Comparison of ENCODE assay signal across 3 worm cellular contexts in genomic region chrV:10807862-10808327, ce11.
A peak's percentile ranks its signal among the peaks of the same experiment; 100 is the strongest.
TF ChIP-seq lines count a peak whose summit lies in the region.

plrg-1 (minus strand) TSS chrV:10807912.

TF ChIP-seq in whole organism, L1 larva, 84 proteins besides CTCF, POLR2A, EP300 and RAD21 (continued from another document and continues in another):
- TF ChIP-seq nhr-47 (tag; optimal IDR thresholded peaks at IDR 0.05; lab: Kevin White, UChicago) (peak; percentile 89), lin-15B (tag; optimal IDR thresholded peaks at IDR 0.05; lab: Kevin White, UChicago) (peak; percentile 87), rnt-1 (tag; optimal IDR thresholded peaks at IDR 0.05; lab: Kevin White, UChicago) (peak; percentile 96), snpc-4 (tag; optimal IDR thresholded peaks at IDR 0.05; lab: Kevin White, UChicago) (peak; percentile 90), C16A3.4 (tag; optimal IDR thresholded peaks at IDR 0.05; lab: Kevin White, UChicago) (peak; percentile 87), zag-1 (tag; optimal IDR thresholded peaks at IDR 0.05; lab: Kevin White, UChicago) (no peak), elt-2 (tag; optimal IDR thresholded peaks at IDR 0.05; lab: Kevin White, UChicago) (peak; percentile 79), elt-3 (tag; optimal IDR thresholded peaks at IDR 0.05; lab: Kevin White, UChicago) (peak in 3 of 6 experiments; percentile 7 to 68 (median 47)), lir-3 (tag; optimal IDR thresholded peaks at IDR 0.05; lab: Kevin White, UChicago; ENCODE audit: poor library complexity) (peak; percentile 83), nhr-237 (tag; optimal IDR thresholded peaks at IDR 0.05; lab: Kevin White, UChicago) (peak; percentile 57), hpl-2 (GFP tag; optimal IDR thresholded peaks at IDR 0.05; lab: Kevin White, UChicago) (peak; percentile 43), nhr-84 (tag; optimal IDR thresholded peaks at IDR 0.05; lab: Kevin White, UChicago) (no peak), pqm-1 (tag; optimal IDR thresholded peaks at IDR 0.05; lab: Kevin White, UChicago) (no peak), ceh-63 (GFP tag; optimal IDR thresholded peaks at IDR 0.05; lab: Kevin White, UChicago) (peak; percentile 45), efl-3 (GFP tag; optimal IDR thresholded peaks at IDR 0.05; lab: Kevin White, UChicago) (no peak), Y116A8C.19 (tag; optimal IDR thresholded peaks at IDR 0.05; lab: Kevin White, UChicago; ENCODE audit: borderline replicate concordance) (no peak), unc-30 (tag; optimal IDR thresholded peaks at IDR 0.05; lab: Kevin White, UChicago) (no peak), nhr-19 (GFP tag; conservative IDR thresholded peaks at IDR 0.05; lab: Robert Waterston, UW) (peak; percentile 93), efl-1 (optimal IDR thresholded peaks at IDR 0.05; lab: Kevin White, UChicago) (peak; percentile 80 to 86), efl-1 (GFP tag; optimal IDR thresholded peaks at IDR 0.05 in 1 of 2; lab: Kevin White, UChicago) (peak; percentile 79 to 98), nhr-20 (tag; optimal IDR thresholded peaks at IDR 0.05; lab: Kevin White, UChicago) (peak; percentile 91), egl-27 (tag; optimal IDR thresholded peaks at IDR 0.05; lab: Kevin White, UChicago) (peak in 1 of 2 experiments; percentile 48), irx-1 (tag; optimal IDR thresholded peaks at IDR 0.05; lab: Kevin White, UChicago) (peak; percentile 75), ceh-88 (GFP tag; IDR thresholded peaks at IDR 0.05; lab: Robert Waterston, UW) (peak; percentile 68), ces-1 (GFP tag; optimal IDR thresholded peaks at IDR 0.05; lab: Kevin White, UChicago) (peak; percentile 14), sptf-1 (tag; optimal IDR thresholded peaks at IDR 0.05; lab: Kevin White, UChicago) (no peak), unc-130 (tag; optimal IDR thresholded peaks at IDR 0.05; lab: Kevin White, UChicago) (peak; percentile 97), lin-13 (GFP tag; optimal IDR thresholded peaks at IDR 0.05; lab: Kevin White, UChicago) (peak; percentile 81), skn-1 (tag; optimal IDR thresholded peaks at IDR 0.05; lab: Kevin White, UChicago) (peak; percentile 90), fkh-8 (tag; optimal IDR thresholded peaks at IDR 0.05; lab: Kevin White, UChicago) (peak; percentile 72), ama-1 (optimal IDR thresholded peaks at IDR 0.05; lab: Kevin White, UChicago) (peak; percentile 26), lin-35 (GFP tag; optimal IDR thresholded peaks at IDR 0.05; lab: Kevin White, UChicago) (peak; percentile 76 to 86), lin-39 (tag; optimal IDR thresholded peaks at IDR 0.05; lab: Kevin White, UChicago) (peak; percentile 80), mdl-1 (tag; optimal IDR thresholded peaks at IDR 0.05; lab: Kevin White, UChicago) (peak in 1 of 2 experiments; percentile 78), snu-23 (GFP tag; optimal IDR thresholded peaks at IDR 0.05; lab: Kevin White, UChicago) (peak; percentile 90), unc-98 (GFP tag; IDR thresholded peaks at IDR 0.05; lab: Robert Waterston, UW) (peak; percentile 52; the same call in 1 of the 2 replicates), fkh-4 (tag; optimal IDR thresholded peaks at IDR 0.05; lab: Kevin White, UChicago; ENCODE audit: borderline replicate concordance) (peak; percentile 45), ceh-8 (GFP tag; optimal IDR thresholded peaks at IDR 0.05; lab: Kevin White, UChicago) (peak; percentile 83), dpl-1 (GFP tag; optimal IDR thresholded peaks at IDR 0.05; lab: Kevin White, UChicago) (peak; percentile 73 to 82 (median 81)), isw-1 (GFP tag; IDR thresholded peaks at IDR 0.05; lab: Robert Waterston, UW) (peak; percentile 85), nhr-85 (tag; lab: Kevin White, UChicago) (peak; percentile 92), mef-2 (tag; optimal IDR thresholded peaks at IDR 0.05; lab: Kevin White, UChicago) (no peak), aly-2 (tag; optimal IDR thresholded peaks at IDR 0.05; lab: Kevin White, UChicago) (peak; percentile 51)

TF ChIP-seq in whole organism, L3 larva, 47 proteins besides CTCF, POLR2A, EP300 and RAD21 (continued from another document):
- TF ChIP-seq egl-5 (tag; optimal IDR thresholded peaks at IDR 0.05; lab: Kevin White, UChicago) (peak; percentile 92), nhr-43 (tag; optimal IDR thresholded peaks at IDR 0.05; lab: Kevin White, UChicago; ENCODE audit: poor library complexity, severe bottlenecking) (peak; percentile 96), eor-1 (tag; optimal IDR thresholded peaks at IDR 0.05; lab: Kevin White, UChicago) (no peak), pqm-1 (tag; optimal IDR thresholded peaks at IDR 0.05; lab: Kevin White, UChicago) (peak; percentile 47), lsy-12 (tag; optimal IDR thresholded peaks at IDR 0.05; lab: Kevin White, UChicago) (peak; percentile 82), skn-1 (tag; optimal IDR thresholded peaks at IDR 0.05; lab: Kevin White, UChicago) (peak; percentile 66), mdl-1 (tag; optimal IDR thresholded peaks at IDR 0.05; lab: Kevin White, UChicago) (peak; percentile 6), elt-3 (tag; optimal IDR thresholded peaks at IDR 0.05; lab: Kevin White, UChicago) (peak in 1 of 3 experiments; percentile 21), egl-27 (tag; optimal IDR thresholded peaks at IDR 0.05; lab: Kevin White, UChicago) (peak; percentile 41), lin-39 (tag; optimal IDR thresholded peaks at IDR 0.05; lab: Kevin White, UChicago) (peak; percentile 89), R02D3.7 (tag; optimal IDR thresholded peaks at IDR 0.05; lab: Kevin White, UChicago) (peak; percentile 74), zag-1 (tag; optimal IDR thresholded peaks at IDR 0.05; lab: Kevin White, UChicago) (peak; percentile 54), mml-1 (tag; optimal IDR thresholded peaks at IDR 0.05; lab: Kevin White, UChicago) (no peak), nhr-23 (tag; optimal IDR thresholded peaks at IDR 0.05; lab: Kevin White, UChicago) (peak; percentile 94), elt-2 (tag; optimal IDR thresholded peaks at IDR 0.05; lab: Kevin White, UChicago) (peak; percentile 79), sea-2 (GFP tag; optimal IDR thresholded peaks at IDR 0.05; lab: Kevin White, UChicago) (no peak), nhr-67 (tag; optimal IDR thresholded peaks at IDR 0.05; lab: Kevin White, UChicago) (peak; percentile 36), jun-1 (tag; optimal IDR thresholded peaks at IDR 0.05; lab: Kevin White, UChicago) (peak; percentile 71), fkh-2 (tag; optimal IDR thresholded peaks at IDR 0.05; lab: Kevin White, UChicago) (no peak), ceh-82 (tag; optimal IDR thresholded peaks at IDR 0.05; lab: Kevin White, UChicago) (peak; percentile 72), ceh-16 (tag; optimal IDR thresholded peaks at IDR 0.05; lab: Kevin White, UChicago) (no peak), nhr-77 (tag; optimal IDR thresholded peaks at IDR 0.05; lab: Kevin White, UChicago) (peak; percentile 17), nhr-237 (tag; optimal IDR thresholded peaks at IDR 0.05; lab: Kevin White, UChicago) (no peak), hmg-11 (tag; optimal IDR thresholded peaks at IDR 0.05; lab: Kevin White, UChicago) (peak; percentile 93), ama-1 (optimal IDR thresholded peaks at IDR 0.05; lab: Kevin White, UChicago) (no peak), unc-62 (GFP tag; optimal IDR thresholded peaks at IDR 0.05; lab: Kevin White, UChicago) (peak; percentile 66), nhr-76 (tag; optimal IDR thresholded peaks at IDR 0.05; lab: Kevin White, UChicago) (peak; percentile 56), fos-1 (tag; optimal IDR thresholded peaks at IDR 0.05; lab: Kevin White, UChicago) (no peak)

TF ChIP-seq in whole organism, young adult, 124 proteins besides CTCF, POLR2A, EP300 and RAD21 (continued from another document and continues in another):
- TF ChIP-seq ztf-18 (tag; optimal IDR thresholded peaks at IDR 0.05; lab: Kevin White, UChicago) (peak; percentile 73), sptf-2 (GFP tag; optimal IDR thresholded peaks at IDR 0.05; lab: Kevin White, UChicago) (no peak), him-1 (tag; optimal IDR thresholded peaks at IDR 0.05; lab: Kevin White, UChicago) (peak; percentile 47), hlh-26 (GFP tag; conservative IDR thresholded peaks at IDR 0.05; lab: Robert Waterston, UW) (no peak), F57C9.4 (tag; optimal IDR thresholded peaks at IDR 0.05; lab: Kevin White, UChicago) (no peak), Y53G8AR.9 (GFP tag; conservative IDR thresholded peaks at IDR 0.05; lab: Robert Waterston, UW) (peak; percentile 85), lsl-1 (GFP tag; optimal IDR thresholded peaks at IDR 0.05; lab: Kevin White, UChicago) (peak; percentile 74), nfyb-1 (GFP tag; IDR thresholded peaks at IDR 0.05; lab: Robert Waterston, UW) (peak; percentile 92), unc-62 (GFP tag; optimal IDR thresholded peaks at IDR 0.05; lab: Kevin White, UChicago) (no peak), Y53F4B.3 (GFP tag; IDR thresholded peaks at IDR 0.05; lab: Robert Waterston, UW) (0 out of 2 replicates have a peak, but pooled peaks have one; percentile 48), F10E7.11 (tag; optimal IDR thresholded peaks at IDR 0.05; lab: Kevin White, UChicago) (no peak), C06A6.2 (GFP tag; conservative IDR thresholded peaks at IDR 0.05; lab: Robert Waterston, UW) (peak; percentile 96), hmg-1.2 (GFP tag; IDR thresholded peaks at IDR 0.05; lab: Robert Waterston, UW) (peak; percentile 86), madf-3 (GFP tag; IDR thresholded peaks at IDR 0.05; lab: Robert Waterston, UW) (peak; percentile 89), nhr-80 (tag; optimal IDR thresholded peaks at IDR 0.05; lab: Kevin White, UChicago) (peak; percentile 91), Y56A3A.18 (GFP tag; IDR thresholded peaks at IDR 0.05; lab: Robert Waterston, UW) (peak; percentile 56; the same call in 1 of the 2 replicates), lir-1 (GFP tag; conservative IDR thresholded peaks at IDR 0.05; lab: Robert Waterston, UW) (peak; percentile 79), F49E8.2 (tag; optimal IDR thresholded peaks at IDR 0.05; lab: Kevin White, UChicago; ENCODE audit: insufficient read depth) (peak; percentile 68), attf-6 (GFP tag; IDR thresholded peaks at IDR 0.05; lab: Robert Waterston, UW) (peak; percentile 68; the same call in 1 of the 2 replicates), cebp-1 (GFP tag; IDR thresholded peaks at IDR 0.05; lab: Robert Waterston, UW) (peak; percentile 99), cebp-1 (tag; optimal IDR thresholded peaks at IDR 0.05; lab: Kevin White, UChicago) (peak; percentile 99), dpl-1 (GFP tag; optimal IDR thresholded peaks at IDR 0.05; lab: Kevin White, UChicago) (peak; percentile 74), nhr-179 (tag; optimal IDR thresholded peaks at IDR 0.05; lab: Kevin White, UChicago) (no peak), lag-1 (GFP tag; IDR thresholded peaks at IDR 0.05; lab: Robert Waterston, UW) (0 out of 2 replicates have a peak, but pooled peaks have one; percentile 49), ZK185.1 (tag; optimal IDR thresholded peaks at IDR 0.05; lab: Kevin White, UChicago; ENCODE audit: poor library complexity, severe bottlenecking) (peak; percentile 91), B0336.3 (GFP tag; IDR thresholded peaks at IDR 0.05; lab: Robert Waterston, UW) (peak; percentile 84), ztf-3 (GFP tag; optimal IDR thresholded peaks at IDR 0.05; lab: Kevin White, UChicago) (no peak), T26A5.8 (tag; optimal IDR thresholded peaks at IDR 0.05; lab: Kevin White, UChicago) (no peak), athp-1 (tag; optimal IDR thresholded peaks at IDR 0.05; lab: Kevin White, UChicago) (peak; percentile 84), bed-2 (GFP tag; IDR thresholded peaks at IDR 0.05; lab: Robert Waterston, UW) (no peak), F52B5.7 (tag; optimal IDR thresholded peaks at IDR 0.05; lab: Kevin White, UChicago) (peak; percentile 58), C17E4.6 (GFP tag; IDR thresholded peaks at IDR 0.05; lab: Robert Waterston, UW) (peak; percentile 19; the same call in 1 of the 2 replicates), F23B12.7 (tag; optimal IDR thresholded peaks at IDR 0.05; lab: Kevin White, UChicago; ENCODE audit: insufficient read depth) (peak; percentile 84), hlh-12 (tag; optimal IDR thresholded peaks at IDR 0.05; lab: Kevin White, UChicago) (no peak), ztf-28 (GFP tag; IDR thresholded peaks at IDR 0.05; lab: Robert Waterston, UW) (peak; percentile 82), nfya-2 (GFP tag; IDR thresholded peaks at IDR 0.05; lab: Robert Waterston, UW) (no peak), madf-10 (tag; optimal IDR thresholded peaks at IDR 0.05; lab: Kevin White, UChicago) (peak; percentile 52), ets-4 (GFP tag; optimal IDR thresholded peaks at IDR 0.05; lab: Kevin White, UChicago) (peak; percentile 66), tbp1 (GFP tag; optimal IDR thresholded peaks at IDR 0.05; lab: Kevin White, UChicago) (peak; percentile 69), dox-1 (GFP tag; IDR thresholded peaks at IDR 0.05; lab: Robert Waterston, UW) (peak; percentile 98), ztf-6 (GFP tag; IDR thresholded peaks at IDR 0.05; lab: Robert Waterston, UW) (peak; percentile 72; the same call in 1 of the 2 replicates), lin-40 (tag; optimal IDR thresholded peaks at IDR 0.05; lab: Kevin White, UChicago) (peak; percentile 84), nhr-90 (tag; optimal IDR thresholded peaks at IDR 0.05; lab: Kevin White, UChicago) (peak; percentile 40), B0035.1 (tag; optimal IDR thresholded peaks at IDR 0.05; lab: Kevin White, UChicago) (no peak), mel-28 (tag; optimal IDR thresholded peaks at IDR 0.05; lab: Kevin White, UChicago; ENCODE audit: borderline replicate concordance) (peak; percentile 32), madf-6 (GFP tag; IDR thresholded peaks at IDR 0.05; lab: Robert Waterston, UW) (peak; percentile 86), ztf-26 (tag; optimal IDR thresholded peaks at IDR 0.05; lab: Kevin White, UChicago) (peak; percentile 32), F57A8.1 (GFP tag; optimal IDR thresholded peaks at IDR 0.05; lab: Kevin White, UChicago) (no peak), akir-1 (GFP tag; optimal IDR thresholded peaks at IDR 0.05; lab: Kevin White, UChicago) (no peak), nhr-27 (tag; optimal IDR thresholded peaks at IDR 0.05; lab: Kevin White, UChicago) (no peak), B0261.1 (tag; optimal IDR thresholded peaks at IDR 0.05; lab: Kevin White, UChicago) (no peak), ztf-25 (GFP tag; IDR thresholded peaks at IDR 0.05; lab: Robert Waterston, UW) (0 out of 2 replicates have a peak, but pooled peaks have one; percentile 73), rpc-1 (optimal IDR thresholded peaks at IDR 0.05; lab: Kevin White, UChicago) (peak; percentile 47), rpc-1 (tag; optimal IDR thresholded peaks at IDR 0.05; lab: Kevin White, UChicago) (no peak), ceh-40 (GFP tag; IDR thresholded peaks at IDR 0.05; lab: Robert Waterston, UW) (0 out of 2 replicates have a peak, but pooled peaks have one; percentile 34), snpc-4 (GFP tag; optimal IDR thresholded peaks at IDR 0.05; lab: Kevin White, UChicago) (peak; percentile 35), snpc-4 (tag; optimal IDR thresholded peaks at IDR 0.05; lab: Kevin White, UChicago) (peak; percentile 35 to 72 (median 70)), Y95B8A.8 (GFP tag; IDR thresholded peaks at IDR 0.05; lab: Robert Waterston, UW) (peak; percentile 79; the same call in 1 of the 2 replicates), hrde-1 (tag; optimal IDR thresholded peaks at IDR 0.05; lab: Kevin White, UChicago; ENCODE audit: borderline replicate concordance) (peak; percentile 28), ceh-79 (tag; optimal IDR thresholded peaks at IDR 0.05; lab: Kevin White, UChicago) (no peak), hmg-20 (GFP tag; IDR thresholded peaks at IDR 0.05; lab: Robert Waterston, UW) (peak; percentile 79), pbrm-1 (GFP tag; IDR thresholded peaks at IDR 0.05; lab: Robert Waterston, UW) (peak; percentile 94), F22D6.2 (tag; optimal IDR thresholded peaks at IDR 0.05; lab: Kevin White, UChicago) (peak; percentile 39), mes-4 (tag; optimal IDR thresholded peaks at IDR 0.05; lab: Kevin White, UChicago) (no peak), pha-4 (tag; optimal IDR thresholded peaks at IDR 0.05; lab: Kevin White, UChicago) (no peak), ekl-4 (GFP tag; IDR thresholded peaks at IDR 0.05; lab: Robert Waterston, UW) (peak; percentile 94), T07F8.4 (tag; optimal IDR thresholded peaks at IDR 0.05; lab: Kevin White, UChicago) (peak; percentile 62), gei-17 (GFP tag; optimal IDR thresholded peaks at IDR 0.05; lab: Kevin White, UChicago) (peak; percentile 51)
